Fruit fly (Drosophila melanogaster): ENCODE results near the gene CG16888.

The CG16888 gene

dm6 chr2L:13838647-13839390 lies 25.8 kb upstream of the CG16888 start (continued):
- TF ChIP-seq Kr (GFP tag; optimal IDR thresholded peaks at IDR 0.05) (peak; percentile 26), Xrp1 (GFP tag; IDR thresholded peaks at IDR 0.05) (no peak), CG4404 (GFP tag; IDR thresholded peaks at IDR 0.05) (no peak), CG7271 (tag; optimal IDR thresholded peaks at IDR 0.05) (peak; percentile 49), croc (GFP tag; conservative IDR thresholded peaks at IDR 0.05) (no peak), pum (GFP tag; optimal IDR thresholded peaks at IDR 0.05) (no peak), corto (GFP tag; optimal IDR thresholded peaks at IDR 0.05) (no peak), CG1647 (GFP tag; optimal IDR thresholded peaks at IDR 0.05) (no peak), stc (GFP tag; IDR thresholded peaks at IDR 0.05) (0 out of 2 replicates have a peak, but pooled peaks have one; percentile 18), dan (GFP tag; IDR thresholded peaks at IDR 0.05) (no peak), CG1602 (GFP tag; optimal IDR thresholded peaks at IDR 0.05) (no peak), CG17568 (GFP tag; optimal IDR thresholded peaks at IDR 0.05) (peak; percentile 20), CG12769 (tag; optimal IDR thresholded peaks at IDR 0.05) (peak; percentile 3), sim (GFP tag; IDR thresholded peaks at IDR 0.05) (0 out of 2 replicates have a peak, but pooled peaks have one; percentile 35), Bdp1 (GFP tag; optimal IDR thresholded peaks at IDR 0.05) (peak; percentile 36), CG10321 (GFP tag; IDR thresholded peaks at IDR 0.05) (no peak), disco-r (GFP tag; optimal IDR thresholded peaks at IDR 0.05) (no peak), CG2202 (tag; optimal IDR thresholded peaks at IDR 0.05) (peak; percentile 36), Trl (optimal IDR thresholded peaks at IDR 0.05) (no peak), Trl (GFP tag; optimal IDR thresholded peaks at IDR 0.05) (peak; percentile 19), mirr (GFP tag; optimal IDR thresholded peaks at IDR 0.05) (peak; percentile 83), Mad (GFP tag; optimal IDR thresholded peaks at IDR 0.05) (no peak), pzg (GFP tag; optimal IDR thresholded peaks at IDR 0.05) (no peak), CG13287 (GFP tag; IDR thresholded peaks at IDR 0.05; ENCODE audit: partially characterized antibody) (no peak), sisA (GFP tag; IDR thresholded peaks at IDR 0.05) (no peak), CG12071 (GFP tag; optimal IDR thresholded peaks at IDR 0.05) (peak; percentile 5), bowl (GFP tag; IDR thresholded peaks at IDR 0.05) (no peak), CG3847 (GFP tag; IDR thresholded peaks at IDR 0.05) (no peak), oc (tag; optimal IDR thresholded peaks at IDR 0.05) (no peak), ase (GFP tag; IDR thresholded peaks at IDR 0.05) (no peak), Spps (tag; optimal IDR thresholded peaks at IDR 0.05) (no peak), unpg (GFP tag; optimal IDR thresholded peaks at IDR 0.05) (no peak), sr (GFP tag; IDR thresholded peaks at IDR 0.05) (0 out of 3 replicates have a peak, but pooled peaks have one; percentile 20), CG17361 (GFP tag; IDR thresholded peaks at IDR 0.05) (no peak), ci (GFP tag; IDR thresholded peaks at IDR 0.05) (0 out of 3 replicates have a peak, but pooled peaks have one; percentile 24), Mes4 (GFP tag; optimal IDR thresholded peaks at IDR 0.05) (peak; percentile 16), knrl (GFP tag; IDR thresholded peaks at IDR 0.05; ENCODE audit: partially characterized antibody) (no peak), CG1603 (tag; optimal IDR thresholded peaks at IDR 0.05) (peak; percentile 43), Taf1 (GFP tag; IDR thresholded peaks at IDR 0.05) (no peak), MTF-1 (GFP tag; optimal IDR thresholded peaks at IDR 0.05; ENCODE audit: borderline replicate concordance) (peak; percentile 5), gcm (GFP tag; optimal IDR thresholded peaks at IDR 0.05) (no peak), Hand (GFP tag; optimal IDR thresholded peaks at IDR 0.05) (peak; percentile 27), CG4328 (GFP tag; optimal IDR thresholded peaks at IDR 0.05) (no peak), CG1792 (GFP tag; optimal IDR thresholded peaks at IDR 0.05) (peak; percentile 5), CG11398 (GFP tag; optimal IDR thresholded peaks at IDR 0.05) (peak; percentile 40), CG31441 (GFP tag; IDR thresholded peaks at IDR 0.05) (no peak; the same call in 1 of the 2 replicates), zen (tag; optimal IDR thresholded peaks at IDR 0.05) (no peak), az2 (GFP tag; optimal IDR thresholded peaks at IDR 0.05) (no peak), CG4360 (GFP tag; IDR thresholded peaks at IDR 0.05) (peak; percentile 78), hbn (GFP tag; IDR thresholded peaks at IDR 0.05; ENCODE audit: partially characterized antibody) (no peak)

All from whole organism, embryonic.